Worm (Caenorhabditis elegans): ENCODE data around the gene lgc-23.

The lgc-23 gene

DNA sequence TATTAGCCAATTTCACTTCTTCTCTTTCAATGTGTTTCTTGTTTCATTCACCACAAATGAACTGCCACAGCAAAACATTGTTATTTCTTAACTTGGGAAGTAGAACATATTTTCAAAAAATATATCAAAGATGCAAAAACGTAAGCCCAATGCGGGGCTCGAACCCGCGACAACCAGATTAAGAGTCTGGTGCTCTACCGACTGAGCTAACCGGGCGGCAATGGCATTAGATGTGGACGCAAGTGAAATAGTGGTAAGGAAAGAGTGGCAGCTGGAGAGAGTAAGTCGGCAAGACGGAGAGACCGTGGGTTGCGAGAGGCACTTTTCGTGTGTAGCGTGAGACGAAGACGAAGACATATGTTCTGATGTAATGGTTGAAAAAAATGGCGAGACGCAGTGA, 41.0 kb downstream of the lgc-23 start (continued):
- peak; percentile 88 for TF ChIP-seq nhr-47 (tag; optimal IDR thresholded peaks at IDR 0.05)
- TF ChIP-seq mep-1 (tag; optimal IDR thresholded peaks at IDR 0.05) = peak; percentile 65
- peak in 2 of 3 experiments; percentile 4 to 13 for TF ChIP-seq dpl-1 (GFP tag; optimal IDR thresholded peaks at IDR 0.05)
- TF ChIP-seq sox-4 (tag; optimal IDR thresholded peaks at IDR 0.05) = peak; percentile 63
- peak; percentile 19 for TF ChIP-seq ces-1 (GFP tag; optimal IDR thresholded peaks at IDR 0.05)
- TF ChIP-seq snu-23 (GFP tag; optimal IDR thresholded peaks at IDR 0.05) = peak; percentile 90
- TF ChIP-seq ztf-11 (tag; optimal IDR thresholded peaks at IDR 0.05) = peak in 1 of 2 experiments; percentile 79
- peak; percentile 74 to 80 (median 78) for TF ChIP-seq ceh-82 (tag; optimal IDR thresholded peaks at IDR 0.05)
- no peak for TF ChIP-seq F16B12.6 (tag; optimal IDR thresholded peaks at IDR 0.05)
- no peak for TF ChIP-seq tlp-1 (tag; optimal IDR thresholded peaks at IDR 0.05)
- TF ChIP-seq isw-1 (GFP tag; IDR thresholded peaks at IDR 0.05) = peak; percentile 33
- peak; percentile 86 for TF ChIP-seq nhr-19 (GFP tag; conservative IDR thresholded peaks at IDR 0.05)
- TF ChIP-seq ama-1 (optimal IDR thresholded peaks at IDR 0.05) = no peak
- TF ChIP-seq unc-30 (tag; optimal IDR thresholded peaks at IDR 0.05) = no peak
- TF ChIP-seq mab-9 (GFP tag; IDR thresholded peaks at IDR 0.05) = peak; percentile 52
- peak; percentile 79 for TF ChIP-seq unc-86 (tag; optimal IDR thresholded peaks at IDR 0.05)
- TF ChIP-seq C16A3.4 (tag; optimal IDR thresholded peaks at IDR 0.05) = peak; percentile 58
- peak; percentile 52 for TF ChIP-seq fos-1 (tag; optimal IDR thresholded peaks at IDR 0.05)
- peak; percentile 79 for TF ChIP-seq ceh-8 (GFP tag; optimal IDR thresholded peaks at IDR 0.05)
- TF ChIP-seq nhr-77 (tag; optimal IDR thresholded peaks at IDR 0.05) = peak; percentile 58
- TF ChIP-seq irx-1 (tag; optimal IDR thresholded peaks at IDR 0.05) = peak; percentile 74
- TF ChIP-seq zip-4 (GFP tag; optimal IDR thresholded peaks at IDR 0.05) = peak; percentile 35
- TF ChIP-seq fkh-4 (tag; optimal IDR thresholded peaks at IDR 0.05; ENCODE audit: borderline replicate concordance) = no peak
- TF ChIP-seq blmp-1 (tag; optimal IDR thresholded peaks at IDR 0.05) = no peak
- TF ChIP-seq elt-2 (tag; optimal IDR thresholded peaks at IDR 0.05) = peak; percentile 38
- TF ChIP-seq nhr-20 (tag; optimal IDR thresholded peaks at IDR 0.05) = peak; percentile 82
- TF ChIP-seq nhr-12 (tag; optimal IDR thresholded peaks at IDR 0.05) = no peak
- peak; percentile 84 for TF ChIP-seq rnt-1 (tag; optimal IDR thresholded peaks at IDR 0.05)
- TF ChIP-seq sup-37 (GFP tag; optimal IDR thresholded peaks at IDR 0.05) = peak; percentile 13
- no peak for TF ChIP-seq lin-15B (tag; optimal IDR thresholded peaks at IDR 0.05)
- peak; percentile 83 for TF ChIP-seq egl-13 (tag; optimal IDR thresholded peaks at IDR 0.05)
- TF ChIP-seq lin-13 (GFP tag; optimal IDR thresholded peaks at IDR 0.05) = peak; percentile 19
- TF ChIP-seq sptf-1 (tag; optimal IDR thresholded peaks at IDR 0.05) = no peak
- no peak for TF ChIP-seq Y116A8C.19 (tag; optimal IDR thresholded peaks at IDR 0.05; ENCODE audit: borderline replicate concordance)
- peak; percentile 38 for TF ChIP-seq aly-2 (tag; optimal IDR thresholded peaks at IDR 0.05)
- peak; percentile 95 for TF ChIP-seq dsc-1 (tag; optimal IDR thresholded peaks at IDR 0.05)
- no peak for TF ChIP-seq C34B4.2 (tag; optimal IDR thresholded peaks at IDR 0.05)
- TF ChIP-seq snpc-4 (tag; optimal IDR thresholded peaks at IDR 0.05) = no peak
- no peak for TF ChIP-seq aha-1 (tag; optimal IDR thresholded peaks at IDR 0.05)
- TF ChIP-seq ztf-4 (tag; optimal IDR thresholded peaks at IDR 0.05) = peak; percentile 33
- no peak for TF ChIP-seq skn-1 (tag; optimal IDR thresholded peaks at IDR 0.05)
- TF ChIP-seq efl-1 (optimal IDR thresholded peaks at IDR 0.05) = peak; percentile 39 to 40
- TF ChIP-seq efl-1 (GFP tag; optimal IDR thresholded peaks at IDR 0.05 in 1 of 2) = peak; percentile 11 to 93
- no peak for TF ChIP-seq mef-2 (tag; optimal IDR thresholded peaks at IDR 0.05)
- no peak for TF ChIP-seq nhr-84 (tag; optimal IDR thresholded peaks at IDR 0.05)
- no peak for TF ChIP-seq nhr-11 (tag; optimal IDR thresholded peaks at IDR 0.05)
- TF ChIP-seq ceh-88 (GFP tag; IDR thresholded peaks at IDR 0.05) = peak; percentile 50; the same call in 1 of the 2 replicates
- peak; percentile 34 for TF ChIP-seq efl-3 (GFP tag; optimal IDR thresholded peaks at IDR 0.05)
- peak; percentile 75 for TF ChIP-seq jun-1 (tag; optimal IDR thresholded peaks at IDR 0.05)
- peak; percentile 78 for TF ChIP-seq nhr-85 (tag)
- TF ChIP-seq ceh-90 (tag; optimal IDR thresholded peaks at IDR 0.05) = no peak
- TF ChIP-seq nhr-71 (tag; optimal IDR thresholded peaks at IDR 0.05) = peak; percentile 86
- no peak for TF ChIP-seq nhr-237 (tag; optimal IDR thresholded peaks at IDR 0.05)
- TF ChIP-seq mdl-1 (tag; optimal IDR thresholded peaks at IDR 0.05) = peak in 1 of 2 experiments; percentile 59
- no peak for TF ChIP-seq pag-3 (tag; optimal IDR thresholded peaks at IDR 0.05; ENCODE audit: borderline replicate concordance, insufficient read depth)

Data from whole organism, L1 larva.